Worm (Caenorhabditis elegans): Measurements from ENCODE around the gene F19G12.3.
A peak's percentile ranks its signal among the peaks of the same experiment; 100 is the strongest.

- TF ChIP-seq hmg-4 (GFP tag; optimal IDR thresholded peaks at IDR 0.05) = peak; percentile 75
- no peak for TF ChIP-seq scrt-1 (GFP tag; IDR thresholded peaks at IDR 0.05)
- no peak for TF ChIP-seq ama-1 (optimal IDR thresholded peaks at IDR 0.05)
- peak; percentile 63 for TF ChIP-seq aly-1 (tag; optimal IDR thresholded peaks at IDR 0.05)
- no peak for TF ChIP-seq tbx-11 (GFP tag; IDR thresholded peaks at IDR 0.05)
- TF ChIP-seq flt-1 (GFP tag; IDR thresholded peaks at IDR 0.05) = no peak
- no peak for TF ChIP-seq ets-7 (tag; optimal IDR thresholded peaks at IDR 0.05)
- TF ChIP-seq hmbx-1 (tag; optimal IDR thresholded peaks at IDR 0.05) = no peak
- TF ChIP-seq tbx-37 (GFP tag; conservative IDR thresholded peaks at IDR 0.05) = no peak
- no peak for TF ChIP-seq hnd-1 (tag; optimal IDR thresholded peaks at IDR 0.05)
- TF ChIP-seq ceh-36 (tag; optimal IDR thresholded peaks at IDR 0.05) = no peak
- no peak for TF ChIP-seq tra-4 (tag; optimal IDR thresholded peaks at IDR 0.05)
Observed at ce11 chrX:1446593-1447141, 22.1 kb downstream of the F19G12.3 start, which contains the start of gene zfp-3.

Data from whole organism, early embryonic.